Worm (Caenorhabditis elegans) whole organism, L4/young adult: ENCODE measurements around the gene C05C8.5.

ENCODE experiments used
- W03F9.2 ChIP-seq: fragments of 150-350 bp; optimal IDR thresholded peaks from 2 replicates; lab custom pipeline; 2014; ENCODE audit warnings: missing biosample characterization, missing genetic modification characterization
- dao-5 ChIP-seq: sonication (generic microtip); optimal IDR thresholded peaks from 2 replicates; lab custom pipeline; 2016; ENCODE audit warnings: missing genotype, missing genetic modification characterization, moderate library complexity, missing compliant biosample characterization
- him-1 ChIP-seq: sonication (generic microtip); optimal IDR thresholded peaks from 2 replicates; lab custom pipeline; 2016; ENCODE audit warnings: missing genotype, missing genetic modification reagents, missing genetic modification characterization, missing compliant biosample characterization

C05C8.5 gene

ce11 chrV:7234726-7235125 lies at the start of gene C05C8.5:
TSS of gene C05C8.5 (minus strand) at chrV:7234826.
- TF ChIP-seq W03F9.2 (no peak), dao-5 (tag; lab: Kevin White, UChicago) (no peak), him-1 (no peak)

DNA sequence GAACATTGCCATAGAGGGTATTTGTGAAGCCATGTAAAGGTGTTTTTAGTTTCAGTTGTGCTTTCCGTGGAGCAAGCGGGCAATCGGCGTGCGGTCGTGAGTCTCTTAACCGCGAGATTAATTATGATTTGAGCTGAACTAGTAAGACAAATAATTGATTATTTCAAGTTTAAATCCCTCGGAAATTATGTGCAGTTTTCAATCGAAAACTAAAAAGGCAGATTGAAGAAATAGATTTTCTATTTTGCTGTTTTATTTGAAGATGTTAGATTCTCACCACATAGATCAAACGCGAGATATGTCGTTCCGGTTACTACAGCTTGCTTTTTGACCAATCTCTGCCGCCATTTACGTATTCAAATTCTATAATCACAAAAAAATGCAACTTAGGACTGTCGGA lies 47.4 kb upstream of the C05C8.5 start, which contains the start of gene C13A2.3:
Gene C13A2.3, plus strand, starts transcription at position 301 of the 400 bp plus-strand sequence.
- TF ChIP-seq W03F9.2: no peak
- no peak for TF ChIP-seq dao-5 (tag; lab: Kevin White, UChicago)
- TF ChIP-seq him-1: no peak

DNA sequence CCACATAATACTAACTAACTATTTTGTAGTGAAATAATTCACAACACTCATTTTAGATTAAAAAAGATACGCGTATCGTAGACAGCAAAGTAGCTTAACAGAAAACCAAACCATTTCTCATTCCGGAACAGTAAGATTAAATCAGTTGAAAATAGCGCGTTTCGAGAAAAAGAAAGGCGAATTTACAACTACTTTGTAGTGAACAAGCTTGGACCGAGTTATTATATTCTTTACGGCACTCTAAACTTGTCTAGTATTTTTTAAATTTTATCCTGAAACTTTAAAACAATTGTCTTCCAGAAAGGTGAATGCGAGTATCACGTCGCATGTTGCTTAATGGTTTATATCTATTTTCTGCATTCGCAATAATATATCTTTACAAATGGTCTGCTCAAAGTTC lies 44.5 kb upstream of the C05C8.5 start, which contains the start of gene C13A2.4:
Gene C13A2.4, plus strand, starts transcription at position 301 of the 400 bp plus-strand sequence.
- no peak for TF ChIP-seq W03F9.2

DNA sequence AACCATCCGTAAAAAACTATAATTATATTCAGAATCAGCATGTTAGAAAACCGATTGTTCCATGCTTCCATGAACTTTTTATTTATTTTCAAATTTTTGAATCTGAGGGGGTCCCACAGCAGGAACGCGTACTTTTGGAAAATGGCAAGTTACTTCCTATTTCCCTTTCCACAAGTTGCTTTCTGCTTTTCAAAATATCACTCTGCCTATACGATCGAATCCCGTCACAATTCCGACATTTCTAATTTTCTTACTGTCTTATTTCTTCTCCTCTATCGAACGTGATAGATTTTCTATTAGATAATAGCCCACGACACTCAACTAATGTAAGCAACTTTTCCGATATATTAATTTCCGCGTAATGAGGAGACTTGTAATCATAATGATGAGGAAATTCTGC lies 40.9 kb upstream of the C05C8.5 start, which contains the start of gene C13A2.5:
Gene C13A2.5, plus strand, starts transcription at position 301 of the 400 bp plus-strand sequence.
- TF ChIP-seq W03F9.2 (no peak), dao-5 (tag; lab: Kevin White, UChicago) (no peak), him-1 (no peak)

- no peak for TF ChIP-seq dao-5 (tag; lab: Kevin White, UChicago)
These were observed 40.4 kb upstream of the C05C8.5 start, which contains the start of gene C13A2.10 for ce11 chrV:7274992-7275391. TSS of gene C13A2.10 (minus strand) at chrV:7275092.

- TF ChIP-seq dao-5 (tag; lab: Kevin White, UChicago) (no peak), him-1 (no peak), W03F9.2 (no peak)
These were observed 34.8 kb upstream of the C05C8.5 start, which contains the start of gene C13A2.6 for ce11 chrV:7269399-7269798. TSS of gene C13A2.6 (plus strand) at chrV:7269699.

DNA sequence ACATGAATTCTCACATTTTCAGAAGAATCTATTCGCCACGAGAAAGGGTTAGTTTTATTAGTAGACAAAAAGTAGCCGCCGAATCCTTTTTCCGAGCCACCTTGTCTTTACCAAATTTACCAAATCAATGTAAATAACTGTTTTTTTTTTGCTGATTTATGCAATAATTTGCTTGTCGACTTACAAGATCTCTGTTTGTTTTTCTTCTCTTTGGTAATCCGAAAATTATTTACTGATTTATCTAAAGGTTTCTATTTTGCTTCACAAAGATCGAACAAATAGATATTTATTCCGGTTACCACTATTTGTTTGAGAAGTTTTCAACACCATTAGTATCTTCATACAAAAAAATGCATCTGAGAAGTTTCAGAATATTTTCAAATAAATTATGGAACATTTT lies 31.4 kb upstream of the C05C8.5 start, which contains the start of gene C13A2.7:
Gene C13A2.7, plus strand, starts transcription at position 301 of the 400 bp plus-strand sequence.
- TF ChIP-seq dao-5 (tag; lab: Kevin White, UChicago) (no peak), him-1 (no peak), W03F9.2 (no peak)

- TF ChIP-seq dao-5 (tag; lab: Kevin White, UChicago) (no peak), W03F9.2 (no peak), him-1 (no peak)
These were observed 29.4 kb upstream of the C05C8.5 start, which contains the start of gene C13A2.9 for ce11 chrV:7264042-7264441. TSS of gene C13A2.9 (minus strand) at chrV:7264142.

- TF ChIP-seq him-1 (no peak), W03F9.2 (no peak), dao-5 (tag; lab: Kevin White, UChicago) (no peak)
These were observed 24.3 kb upstream of the C05C8.5 start, which contains the start of gene C13A2.12 for ce11 chrV:7258965-7259364. TSS of gene C13A2.12 (plus strand) at chrV:7259265.

DNA sequence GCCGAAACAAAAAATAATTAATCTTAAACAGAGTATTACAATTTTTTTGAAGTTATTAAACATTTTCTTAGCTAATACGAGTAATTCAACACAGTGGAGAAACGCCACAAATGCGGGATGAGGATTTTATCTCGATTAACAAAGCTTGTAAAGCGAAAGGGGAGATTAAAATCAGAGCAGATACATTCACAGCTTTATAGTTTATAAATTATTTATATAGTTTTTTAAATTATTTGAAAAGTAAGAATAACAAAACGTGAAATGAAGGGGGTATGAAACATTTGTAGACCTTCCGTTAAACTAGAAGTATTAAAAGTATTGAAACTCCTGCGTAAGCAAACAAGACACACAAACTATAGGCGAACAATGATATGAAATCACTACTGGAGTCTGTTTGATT lies 20.5 kb upstream of the C05C8.5 start, which contains the start of gene C05C8.8:
Gene C05C8.8, minus strand, starts transcription at position 101 of the 400 bp plus-strand sequence.
- no peak for TF ChIP-seq W03F9.2
- no peak for TF ChIP-seq dao-5 (tag; lab: Kevin White, UChicago)

DNA sequence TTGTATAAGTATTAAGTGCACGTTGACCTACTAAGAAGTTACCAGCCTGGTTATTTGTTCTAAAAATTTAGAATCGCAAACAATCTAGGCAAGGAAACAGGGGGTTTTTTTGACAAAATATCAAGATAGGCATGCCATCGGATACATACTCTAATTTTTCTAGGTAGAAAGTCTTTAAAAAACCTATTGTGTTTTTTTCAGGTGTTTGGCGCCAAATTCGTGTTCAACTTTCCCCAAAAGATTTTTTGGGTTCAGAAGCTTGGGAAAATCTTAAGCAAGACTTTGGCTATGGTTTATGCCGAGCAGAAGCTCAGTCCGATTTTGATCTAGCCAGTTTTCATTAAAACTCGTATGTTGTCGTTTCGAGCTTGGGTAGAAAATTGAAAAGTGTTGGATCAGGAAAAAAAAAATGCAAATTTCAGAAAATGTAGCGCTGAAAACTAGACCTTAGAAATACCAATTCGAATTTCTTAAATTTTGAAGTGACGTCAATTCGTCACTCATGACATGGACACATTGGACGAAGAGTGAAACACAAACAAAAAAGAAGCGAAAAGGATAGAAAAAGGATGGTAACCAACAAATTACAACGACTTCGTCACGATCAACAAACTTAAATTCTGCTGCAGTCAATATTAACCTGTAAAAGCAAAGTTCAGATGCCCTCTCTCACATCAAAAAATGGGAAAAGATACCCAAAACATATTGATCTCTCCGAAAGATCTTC lies 13.8 kb upstream of the C05C8.5 start:
- no peak for TF ChIP-seq dao-5 (tag; lab: Kevin White, UChicago)
- no peak for TF ChIP-seq W03F9.2
- no peak for TF ChIP-seq him-1

DNA sequence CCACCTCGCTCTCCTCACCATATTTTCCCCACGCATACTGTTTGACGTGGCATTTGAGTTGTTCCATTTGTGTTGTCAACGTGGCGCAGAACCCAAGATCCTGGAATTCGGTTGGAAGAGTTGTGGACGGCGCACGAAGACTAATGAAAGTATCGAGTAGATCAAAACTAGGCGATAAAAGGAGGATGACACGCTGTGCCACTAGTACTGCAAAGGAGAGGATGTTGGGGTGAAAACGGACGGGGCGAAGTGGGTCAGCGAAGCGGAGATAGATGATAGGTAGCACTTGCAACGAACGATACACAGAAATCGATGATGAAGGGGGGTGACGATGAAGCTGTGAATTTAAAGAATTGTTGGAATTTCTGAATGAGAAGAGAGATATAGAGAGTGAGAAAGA lies 12.3 kb upstream of the C05C8.5 start, which contains the start of gene C05C8.7:
Gene C05C8.7, minus strand, starts transcription at position 100 of the 400 bp plus-strand sequence.
- TF ChIP-seq W03F9.2: no peak
- no peak for TF ChIP-seq him-1
- TF ChIP-seq dao-5 (tag; lab: Kevin White, UChicago): no peak

DNA sequence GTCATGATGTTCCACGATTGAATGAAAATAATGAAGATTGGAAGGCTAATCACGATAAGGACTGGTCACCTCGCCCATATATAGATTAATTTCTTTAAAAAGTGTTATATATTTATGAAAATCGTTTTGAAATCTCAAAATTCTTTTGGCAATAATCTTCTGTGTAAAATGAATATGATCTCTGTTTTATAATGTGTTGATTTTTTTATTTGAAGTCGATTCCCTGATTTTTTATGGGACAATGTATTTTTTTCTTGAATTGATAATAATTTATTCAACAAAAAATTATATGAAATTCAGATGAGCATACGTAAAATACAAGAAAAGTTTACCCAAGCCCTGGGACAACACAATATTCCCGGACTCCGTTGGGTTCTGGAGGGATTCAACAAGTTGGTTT lies 4.8 kb upstream of the C05C8.5 start, which contains the start of gene C05C8.1:
Gene C05C8.1, plus strand, starts transcription at position 301 of the 400 bp plus-strand sequence.
- TF ChIP-seq him-1 (no peak), W03F9.2 (no peak), dao-5 (tag; lab: Kevin White, UChicago) (no peak)

DNA sequence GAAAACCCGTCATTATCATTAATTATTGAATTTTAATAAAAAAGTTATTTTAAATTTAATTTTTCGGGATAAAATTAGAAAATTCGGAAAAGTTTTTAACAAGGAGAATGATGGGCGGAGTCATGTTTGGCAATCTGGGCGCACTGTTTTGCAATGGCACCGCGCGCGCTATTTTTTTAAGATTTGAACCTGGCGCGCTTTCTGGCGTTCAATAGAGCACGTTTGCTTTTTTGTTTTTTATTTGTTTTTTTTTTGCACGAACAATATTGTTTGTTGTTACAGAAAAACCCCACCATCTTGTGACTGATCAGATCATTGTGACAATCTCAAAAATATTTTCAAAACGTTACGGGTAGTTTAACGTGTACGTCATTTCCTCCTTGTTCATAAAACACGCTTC lies 2.5 kb upstream of the C05C8.5 start, which contains the start of gene hyls-1:
Gene hyls-1, plus strand, starts transcription at position 249 of the 400 bp plus-strand sequence.
- peak; percentile 88 for TF ChIP-seq W03F9.2
- no peak for TF ChIP-seq dao-5 (tag; lab: Kevin White, UChicago)

ce11 chrV:7237094-7237132 lies 2.3 kb upstream of the C05C8.5 start, which contains the start of gene hpo-9:
TSS of gene hpo-9 (minus strand) at chrV:7237130.
- TF ChIP-seq dao-5 (tag; lab: Kevin White, UChicago) (no peak), him-1 (no peak), W03F9.2 (no peak)

ce11 chrV:7236694-7237093 lies 2.1 kb upstream of the C05C8.5 start:
- TF ChIP-seq dao-5 (tag; lab: Kevin White, UChicago): no peak
- TF ChIP-seq him-1: no peak
- no peak for TF ChIP-seq W03F9.2
